Worm (Caenorhabditis elegans) whole organism, L4 larva: ENCODE measurements around the gene K02C4.5.

Experiments used
- F10B5.3 ChIP-seq: sonication (generic microtip); optimal IDR thresholded peaks from 2 replicates; lab custom pipeline; 2016; ENCODE audit warnings: mild to moderate bottlenecking, missing genetic modification characterization, missing compliant biosample characterization
- F44E2.7 ChIP-seq: fragments of 200-800 bp; sonication (Bioruptor generic); IDR thresholded peaks from 2 replicates; pipeline ENCODE4 v2.1.2; 2022; ENCODE audit warnings: missing genetic modification characterization, missing compliant biosample characterization
- F49E8.2 ChIP-seq: sonication (generic microtip); optimal IDR thresholded peaks from 2 replicates; lab custom pipeline; 2016; ENCODE audit warnings: missing compliant biosample characterization, mild to moderate bottlenecking, missing genetic modification characterization, borderline replicate concordance
- R02D3.7 ChIP-seq: fragments of 150-350 bp; sonication (generic microtip); optimal IDR thresholded peaks from 3 replicates; lab custom pipeline; 2014; ENCODE audit warnings: missing biosample characterization, missing genetic modification characterization
- Y105C5A.15 ChIP-seq: fragments of 200-800 bp; sonication (Bioruptor generic); IDR thresholded peaks from 2 replicates; pipeline ENCODE4 v1.3.6; 2022; ENCODE audit warnings: missing genetic modification characterization, missing compliant biosample characterization
- Y48G9A.11 ChIP-seq: fragments of 200-800 bp; sonication (Bioruptor generic); IDR thresholded peaks from 2 replicates; pipeline ENCODE4 v1.3.6; 2022; ENCODE audit warnings: missing genetic modification reagents, missing genetic modification characterization, missing compliant biosample characterization
- aha-1 ChIP-seq: fragments of 150-350 bp; peaks from one replicate; lab custom pipeline; 2014; ENCODE audit warnings: missing biosample characterization, missing genetic modification characterization
- aly-2 ChIP-seq: sonication (generic microtip); optimal IDR thresholded peaks from 2 replicates; lab custom pipeline; 2018; ENCODE audit warnings: missing biosample characterization, missing genetic modification characterization
- arid-1 ChIP-seq: fragments of 200-800 bp; sonication (Bioruptor generic); conservative IDR thresholded peaks from 2 replicates; pipeline ENCODE4 v1.3.6; 2022; ENCODE audit warnings: missing genetic modification reagents, missing genetic modification characterization, missing compliant biosample characterization
- attf-4 ChIP-seq: sonication (generic microtip); optimal IDR thresholded peaks from 3 replicates; lab custom pipeline; 2017; ENCODE audit warnings: missing biosample characterization, missing genetic modification characterization
- ceh-20 ChIP-seq: fragments of 200-800 bp; sonication (Bioruptor generic); IDR thresholded peaks from 2 replicates; pipeline ENCODE4 v1.3.6; 2022; ENCODE audit warnings: missing genetic modification reagents, missing genetic modification characterization, missing compliant biosample characterization
- ceh-32 ChIP-seq: sonication (generic microtip); optimal IDR thresholded peaks from 2 replicates; lab custom pipeline; 2016; ENCODE audit warnings: mild to moderate bottlenecking, missing genetic modification characterization, missing compliant biosample characterization; ENCODE audit not compliant: poor library complexity
- ceh-82 ChIP-seq: sonication (generic microtip); optimal IDR thresholded peaks from 2 replicates; lab custom pipeline; 2017; ENCODE audit warnings: missing biosample characterization, missing genetic modification characterization
- ces-1 ChIP-seq: fragments of 150-350 bp; sonication (generic microtip); optimal IDR thresholded peaks from 4 replicates; lab custom pipeline; 2014; ENCODE audit warnings: missing biosample characterization, missing genetic modification reagents, missing genetic modification characterization
- ctbp-1 ChIP-seq: fragments of 200-800 bp; sonication (Bioruptor generic); IDR thresholded peaks from 2 replicates; pipeline ENCODE4 v1.3.6; 2022; ENCODE audit warnings: missing genetic modification reagents, missing genetic modification characterization, missing compliant biosample characterization
- daf-12 ChIP-seq: fragments of 150-350 bp; optimal IDR thresholded peaks from 2 replicates; lab custom pipeline; 2014; ENCODE audit warnings: missing biosample characterization, missing genetic modification reagents, missing genetic modification characterization
- daf-8 ChIP-seq: fragments of 200-800 bp; sonication (Bioruptor generic); IDR thresholded peaks from 2 replicates; pipeline ENCODE4 v1.3.6; 2022; ENCODE audit warnings: missing genetic modification characterization, missing compliant biosample characterization
- duxl-1 ChIP-seq: sonication (generic microtip); optimal IDR thresholded peaks from 2 replicates; lab custom pipeline; 2016; ENCODE audit warnings: mild to moderate bottlenecking, missing genetic modification characterization, moderate library complexity, missing compliant biosample characterization; ENCODE audit not compliant: poor library complexity
- egl-27 ChIP-seq: sonication (generic microtip); optimal IDR thresholded peaks from 3 replicates; lab custom pipeline; 2017; ENCODE audit warnings: missing biosample characterization, missing genetic modification reagents, missing genetic modification characterization
- egl-43 ChIP-seq: fragments of 200-800 bp; sonication (Bioruptor generic); IDR thresholded peaks from 2 replicates; pipeline ENCODE4 v1.3.6; 2022; ENCODE audit warnings: missing genetic modification reagents, missing genetic modification characterization, missing compliant biosample characterization
- gei-8 ChIP-seq: fragments of 200-800 bp; sonication (Bioruptor generic); optimal IDR thresholded peaks from 2 replicates; lab custom pipeline; 2018; ENCODE audit warnings: mild to moderate bottlenecking, missing genetic modification characterization, missing compliant biosample characterization
- hif-1 ChIP-seq, 2 experiments: sonication (generic microtip); optimal IDR thresholded peaks; 2 replicates each; lab custom pipeline; 2016 to 2017; ENCODE audit warnings: missing compliant biosample characterization in 2 of 2, missing genetic modification characterization in 2 of 2, missing genetic modification reagents in 2 of 2, missing genotype in 2 of 2, mild to moderate bottlenecking in 1 of 2
- hlh-30 ChIP-seq: sonication (generic microtip); optimal IDR thresholded peaks from 2 replicates; lab custom pipeline; 2017; ENCODE audit warnings: antibody characterized with exemption, mild to moderate bottlenecking, missing genetic modification characterization, missing compliant biosample characterization; ENCODE audit not compliant: insufficient read depth
- jun-1 ChIP-seq: fragments of 150-350 bp; optimal IDR thresholded peaks from 2 replicates; lab custom pipeline; 2014; ENCODE audit warnings: missing biosample characterization, missing genetic modification reagents, missing genetic modification characterization
- lin-38 ChIP-seq: fragments of 200-800 bp; sonication (Bioruptor generic); IDR thresholded peaks from 2 replicates; pipeline ENCODE4 v1.3.6; 2022; ENCODE audit warnings: missing genetic modification reagents, missing genetic modification characterization, missing compliant biosample characterization
- lin-39 ChIP-seq: fragments of 150-350 bp; optimal IDR thresholded peaks from 2 replicates; lab custom pipeline; 2014; ENCODE audit warnings: missing biosample characterization, missing genetic modification reagents, missing genetic modification characterization
- lir-3 ChIP-seq: sonication (generic microtip); optimal IDR thresholded peaks from 2 replicates; lab custom pipeline; 2016; ENCODE audit warnings: mild to moderate bottlenecking, missing genetic modification characterization, missing compliant biosample characterization
- madf-5 ChIP-seq, 2 experiments: fragments of 200-800 bp; sonication (Bioruptor generic); IDR thresholded peaks; 2 replicates each; pipeline ENCODE4 v1.3.6; 2022; ENCODE audit warnings: missing compliant biosample characterization in 2 of 2, missing genetic modification characterization in 2 of 2
- mes-2 ChIP-seq: sonication (generic microtip); optimal IDR thresholded peaks from 2 replicates; lab custom pipeline; 2016; ENCODE audit warnings: missing genotype, mild to moderate bottlenecking, missing genetic modification characterization, missing compliant biosample characterization; ENCODE audit not compliant: poor library complexity, severe bottlenecking
- mxl-2 ChIP-seq: fragments of 200-800 bp; sonication (Bioruptor generic); conservative IDR thresholded peaks from 2 replicates; pipeline ENCODE4 v1.3.6; 2022; ENCODE audit warnings: missing genetic modification reagents, missing genetic modification characterization, missing compliant biosample characterization
- mxl-3 ChIP-seq: fragments of 200-800 bp; sonication (Bioruptor generic); optimal IDR thresholded peaks from 2 replicates; lab custom pipeline; 2018; ENCODE audit warnings: mild to moderate bottlenecking, missing genetic modification characterization, missing compliant biosample characterization
- nhr-102 ChIP-seq: sonication (generic microtip); optimal IDR thresholded peaks from 2 replicates; lab custom pipeline; 2016; ENCODE audit warnings: mild to moderate bottlenecking, missing genetic modification characterization, moderate library complexity, missing compliant biosample characterization
- nhr-11 ChIP-seq: fragments of 150-350 bp; optimal IDR thresholded peaks from 2 replicates; lab custom pipeline; 2014; ENCODE audit warnings: missing biosample characterization, missing genetic modification characterization
- nhr-111 ChIP-seq: fragments of 200-800 bp; sonication (Bioruptor generic); optimal IDR thresholded peaks from 2 replicates; lab custom pipeline; 2018; ENCODE audit warnings: mild to moderate bottlenecking, missing genetic modification characterization, missing compliant biosample characterization
- nhr-237 ChIP-seq: sonication (generic microtip); optimal IDR thresholded peaks from 2 replicates; lab custom pipeline; 2017; ENCODE audit warnings: missing biosample characterization, missing genetic modification characterization
- nhr-25 ChIP-seq: sonication (generic microtip); optimal IDR thresholded peaks from 2 replicates; lab custom pipeline; 2017; ENCODE audit warnings: missing genetic modification characterization, mild to moderate bottlenecking, missing compliant biosample characterization, antibody characterized with exemption, moderate library complexity, borderline replicate concordance; ENCODE audit not compliant: insufficient read depth
- nhr-28 ChIP-seq: fragments of 150-350 bp; optimal IDR thresholded peaks from 2 replicates; lab custom pipeline; 2014; ENCODE audit warnings: missing biosample characterization, missing genetic modification characterization
- nhr-48 ChIP-seq: sonication (generic microtip); optimal IDR thresholded peaks from 2 replicates; lab custom pipeline; 2016; ENCODE audit warnings: mild to moderate bottlenecking, missing genetic modification characterization, missing compliant biosample characterization
- nhr-6 ChIP-seq: fragments of 150-350 bp; optimal IDR thresholded peaks from 2 replicates; lab custom pipeline; 2014; ENCODE audit warnings: missing biosample characterization, missing genetic modification characterization
- saeg-2 ChIP-seq: fragments of 200-800 bp; sonication (Bioruptor generic); IDR thresholded peaks from 2 replicates; pipeline ENCODE4 v1.3.6; 2022; ENCODE audit warnings: missing genetic modification reagents, missing genetic modification characterization, missing compliant biosample characterization
- set-16 ChIP-seq: fragments of 200-800 bp; sonication (Bioruptor generic); IDR thresholded peaks from 2 replicates; pipeline ENCODE4 v1.3.6; 2022; ENCODE audit warnings: missing genetic modification reagents, missing genetic modification characterization, missing compliant biosample characterization
- spr-1 ChIP-seq: sonication (generic microtip); optimal IDR thresholded peaks from 2 replicates; lab custom pipeline; 2016; ENCODE audit warnings: mild to moderate bottlenecking, missing genetic modification characterization, missing compliant biosample characterization
- spr-3 ChIP-seq: fragments of 200-800 bp; sonication (Bioruptor generic); optimal IDR thresholded peaks from 2 replicates; lab custom pipeline; 2018; ENCODE audit warnings: mild to moderate bottlenecking, missing genetic modification characterization, missing compliant biosample characterization
- unc-39 ChIP-seq: sonication (generic microtip); optimal IDR thresholded peaks from 2 replicates; lab custom pipeline; 2017; ENCODE audit warnings: missing biosample characterization, missing genetic modification characterization
- unc-62 ChIP-seq, 3 experiments: fragments of 150-350 bp in 1 of 3; sonication (generic microtip); optimal IDR thresholded peaks in 2 of 3; peaks in 1 of 3; 1 replicate in 1 of 3; 2 replicates in 2 of 3; lab custom pipeline; 2014 to 2017; ENCODE audit warnings: missing biosample characterization in 3 of 3, missing genetic modification characterization in 3 of 3, missing genetic modification reagents in 3 of 3, missing genotype in 1 of 3
- zag-1 ChIP-seq: fragments of 150-350 bp; optimal IDR thresholded peaks from 2 replicates; lab custom pipeline; 2014; ENCODE audit warnings: missing biosample characterization, missing genetic modification characterization
- zip-11 ChIP-seq: fragments of 200-800 bp; sonication (Bioruptor generic); IDR thresholded peaks from 2 replicates; pipeline ENCODE4 v1.3.6; 2022; ENCODE audit warnings: missing genetic modification characterization, missing compliant biosample characterization
- zip-2 ChIP-seq: fragments of 150-350 bp; optimal IDR thresholded peaks from 2 replicates; lab custom pipeline; 2014; ENCODE audit warnings: missing biosample characterization, missing genetic modification characterization

K02C4.5 gene

ce11 chrII:8124867-8125266, 46.6 kb downstream of the K02C4.5 start, which contains the start of gene ire-1 (continued):
- TF ChIP-seq nhr-111 (GFP tag; lab: Kevin White, UChicago) (no peak), egl-43 (GFP tag; lab: Robert Waterston, UW) (no peak), lin-38 (GFP tag; lab: Robert Waterston, UW) (peak; percentile 54), daf-12 (no peak), zag-1 (no peak), ceh-82 (tag; lab: Kevin White, UChicago) (no peak), attf-4 (tag; lab: Kevin White, UChicago) (no peak), spr-1 (no peak), hlh-30 (tag; lab: Kevin White, UChicago) (peak; percentile 42), nhr-6 (tag; lab: Kevin White, UChicago) (peak; percentile 38), R02D3.7 (tag; lab: Kevin White, UChicago) (no peak), mxl-3 (GFP tag; lab: Kevin White, UChicago) (peak; percentile 15), ceh-32 (tag; lab: Kevin White, UChicago) (no peak), lir-3 (tag; lab: Kevin White, UChicago) (no peak), aly-2 (tag; lab: Kevin White, UChicago) (no peak), ceh-20 (GFP tag; lab: Robert Waterston, UW) (no peak), nhr-48 (no peak), spr-3 (GFP tag; lab: Kevin White, UChicago) (no peak), Y105C5A.15 (GFP tag; lab: Robert Waterston, UW) (no peak), jun-1 (no peak), nhr-11 (tag; lab: Kevin White, UChicago) (no peak), nhr-25 (tag; lab: Kevin White, UChicago) (no peak), egl-27 (tag; lab: Kevin White, UChicago) (no peak), F49E8.2 (tag; lab: Kevin White, UChicago) (no peak), ces-1 (GFP tag; lab: Kevin White, UChicago) (no peak), unc-62 (GFP tag; optimal IDR thresholded peaks at IDR 0.05 in 1 of 2; lab: Kevin White, UChicago) (no peak), unc-62 (tag; optimal IDR thresholded peaks at IDR 0.05; lab: Kevin White, UChicago) (no peak), ctbp-1 (no peak), Y48G9A.11 (GFP tag; lab: Robert Waterston, UW) (no peak), set-16 (GFP tag; lab: Robert Waterston, UW) (no peak), duxl-1 (tag; lab: Kevin White, UChicago) (no peak), F44E2.7 (GFP tag; lab: Robert Waterston, UW) (no peak), arid-1 (GFP tag; lab: Robert Waterston, UW) (no peak), saeg-2 (no peak), hif-1 (tag; optimal IDR thresholded peaks at IDR 0.05; lab: Kevin White, UChicago) (peak in 1 of 2 experiments; percentile 31), zip-11 (GFP tag; lab: Robert Waterston, UW) (no peak)

ce11 chrII:8125439-8125838, 47.2 kb downstream of the K02C4.5 start:
- TF ChIP-seq ceh-20 (GFP tag; lab: Robert Waterston, UW) (no peak), aha-1 (tag; lab: Kevin White, UChicago) (peak; percentile 73), unc-62 (GFP tag; optimal IDR thresholded peaks at IDR 0.05 in 1 of 2; lab: Kevin White, UChicago) (peak in 1 of 2 experiments; percentile 83), unc-62 (tag; optimal IDR thresholded peaks at IDR 0.05; lab: Kevin White, UChicago) (no peak)
- TF ChIP-seq, all 104 proteins: peak for 2

- TF ChIP-seq gei-8 (GFP tag; lab: Kevin White, UChicago) (no peak), nhr-28 (tag; lab: Kevin White, UChicago) (peak; percentile 58), spr-3 (GFP tag; lab: Kevin White, UChicago) (no peak), set-16 (GFP tag; lab: Robert Waterston, UW) (no peak), spr-1 (no peak), F10B5.3 (tag; lab: Kevin White, UChicago) (no peak), mes-2 (tag; lab: Kevin White, UChicago) (peak; percentile 60), nhr-102 (tag; lab: Kevin White, UChicago) (no peak), mxl-2 (GFP tag; lab: Robert Waterston, UW) (no peak), nhr-237 (no peak), egl-43 (GFP tag; lab: Robert Waterston, UW) (peak; percentile 60), unc-39 (tag; lab: Kevin White, UChicago) (no peak), madf-5 (GFP tag; IDR thresholded peaks at IDR 0.05; lab: Robert Waterston, UW) (no peak), zip-2 (tag; lab: Kevin White, UChicago) (no peak), daf-8 (GFP tag; lab: Robert Waterston, UW) (no peak), aha-1 (tag; lab: Kevin White, UChicago) (peak; percentile 82), lin-39 (tag; lab: Kevin White, UChicago) (no peak)
These were observed 47.9 kb downstream of the K02C4.5 start for ce11 chrII:8126132-8126531.
